Worm (Caenorhabditis elegans) whole organism, young adult: Measurements from ENCODE around the gene slc-46A.

Experiments
- Y53G8AR.9 ChIP-seq: fragments of 200-800 bp; sonication (Bioruptor generic); conservative IDR thresholded peaks from 2 replicates; pipeline ENCODE4 v1.3.6; 2022; ENCODE audit warnings: missing genetic modification reagents, missing genetic modification characterization, missing compliant biosample characterization
- Y79H2A.3 ChIP-seq: fragments of 200-800 bp; sonication (Bioruptor generic); conservative IDR thresholded peaks from 2 replicates; pipeline ENCODE4 v1.3.6; 2022; ENCODE audit warnings: missing genetic modification reagents, missing genetic modification characterization, missing compliant biosample characterization
- xnd-1 ChIP-seq: sonication (generic microtip); optimal IDR thresholded peaks from 2 replicates; lab custom pipeline; 2016; ENCODE audit warnings: missing genotype, missing genetic modification reagents, missing genetic modification characterization, missing compliant biosample characterization
- zfh-2 ChIP-seq: fragments of 200-800 bp; sonication (Bioruptor generic); conservative IDR thresholded peaks from 2 replicates; pipeline ENCODE4 v1.3.6; 2022; ENCODE audit warnings: missing genetic modification reagents, missing genetic modification characterization, missing compliant biosample characterization

DNA sequence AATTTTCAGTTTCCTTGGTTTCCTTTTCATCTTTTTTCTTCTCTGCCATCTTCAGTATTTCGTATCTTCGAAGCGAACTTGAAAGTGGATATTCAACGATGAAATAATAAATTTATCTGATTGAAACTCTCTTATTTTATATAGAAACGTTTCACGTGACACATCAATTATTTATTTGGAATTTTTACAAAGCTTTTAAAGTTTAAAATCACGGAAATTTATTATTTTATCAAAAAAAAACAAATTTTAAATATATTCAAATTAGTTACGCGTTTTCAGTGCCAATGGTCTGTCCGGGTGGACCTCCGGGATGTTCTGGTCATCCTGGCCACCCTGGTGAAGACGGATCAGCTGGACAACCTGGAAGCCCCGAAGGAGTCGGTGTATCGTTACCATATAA is 16.0 kb upstream of the slc-46A start, which contains the start of gene ZK354.7:
- no peak for TF ChIP-seq Y53G8AR.9 (GFP tag; lab: Robert Waterston, UW)
- no peak for TF ChIP-seq zfh-2 (GFP tag; lab: Robert Waterston, UW)
- TF ChIP-seq xnd-1 (tag; lab: Kevin White, UChicago), result no peak
- no peak for TF ChIP-seq Y79H2A.3 (GFP tag; lab: Robert Waterston, UW)
